Fruit fly (Drosophila melanogaster): ENCODE data around the gene CtsL4.
A peak's percentile ranks its signal among the peaks of the same experiment; 100 is the strongest.

The CtsL4 gene

dm6 chr2L:10386208-10386805 lies 29.9 kb upstream of the CtsL4 start, which contains the start of the genes Cdk1 and mRpS7 (continued):
- TF ChIP-seq acj6 (GFP tag; optimal IDR thresholded peaks at IDR 0.05): peak; percentile 68
- TF ChIP-seq Eip93F (GFP tag; optimal IDR thresholded peaks at IDR 0.05): no peak
- peak; percentile 44 for TF ChIP-seq CG11762 (GFP tag; optimal IDR thresholded peaks at IDR 0.05; ENCODE audit: insufficient read depth)
- peak; percentile 74 for TF ChIP-seq Smox (GFP tag; optimal IDR thresholded peaks at IDR 0.05)
- peak; percentile 59 for TF ChIP-seq Ets21C (GFP tag; optimal IDR thresholded peaks at IDR 0.05)
- TF ChIP-seq Hr4 (GFP tag; optimal IDR thresholded peaks at IDR 0.05): peak; percentile 73
- TF ChIP-seq svp (GFP tag): no peak
- TF ChIP-seq CG8319 (GFP tag; optimal IDR thresholded peaks at IDR 0.05): no peak
- no peak for TF ChIP-seq vri (GFP tag; optimal IDR thresholded peaks at IDR 0.05)
- peak; percentile 57 for TF ChIP-seq CG4318 (GFP tag; optimal IDR thresholded peaks at IDR 0.05)
- TF ChIP-seq Lpt (GFP tag; optimal IDR thresholded peaks at IDR 0.05): peak; percentile 48
- peak; percentile 71 for TF ChIP-seq CG3032 (tag; optimal IDR thresholded peaks at IDR 0.05)
- peak; percentile 61 for TF ChIP-seq lz (GFP tag; optimal IDR thresholded peaks at IDR 0.05)
- TF ChIP-seq Eip75B (GFP tag; optimal IDR thresholded peaks at IDR 0.05): peak; percentile 69
- no peak for TF ChIP-seq spab (GFP tag; optimal IDR thresholded peaks at IDR 0.05)
- peak; percentile 79; the same call in 2 of the 3 replicates for TF ChIP-seq CG8119 (GFP tag; IDR thresholded peaks at IDR 0.05)
- peak; percentile 71 for TF ChIP-seq Hr39 (GFP tag; optimal IDR thresholded peaks at IDR 0.05)
- TF ChIP-seq dac (GFP tag; optimal IDR thresholded peaks at IDR 0.05): peak; percentile 28
- TF ChIP-seq salr (GFP tag; optimal IDR thresholded peaks at IDR 0.05): peak in 1 of 2 experiments; percentile 69
- peak; percentile 67 for TF ChIP-seq CG10669 (GFP tag; optimal IDR thresholded peaks at IDR 0.05)

DNA sequence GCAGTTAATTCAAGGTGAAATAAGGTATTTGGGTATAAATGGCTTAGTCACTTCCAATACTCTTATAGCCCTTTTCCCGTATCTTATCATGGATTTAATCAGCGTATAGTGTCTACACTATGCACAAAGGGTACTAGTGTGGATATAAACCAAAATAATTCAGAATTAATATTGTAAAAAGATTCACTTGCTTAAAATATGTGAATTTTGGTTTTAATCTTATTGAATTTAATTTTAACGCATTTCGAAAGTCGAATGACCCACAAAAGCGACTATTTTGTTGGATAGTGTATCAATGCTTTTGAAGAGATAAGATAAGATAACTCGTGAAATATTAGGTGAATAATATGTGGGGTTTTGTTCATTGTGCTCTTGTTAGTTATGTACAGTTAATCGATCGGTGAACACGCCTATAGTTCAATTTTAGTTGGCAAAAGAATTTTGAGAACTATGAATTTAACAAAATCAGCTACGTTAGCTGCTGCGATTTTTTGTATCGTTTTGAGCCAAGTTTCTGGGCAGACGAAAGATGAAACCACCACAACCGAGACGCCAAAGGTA lies 25.6 kb upstream of the CtsL4 start, which contains the start of gene CG5096:
Gene CG5096 (plus strand): TSS at position 374 of the 561 bp plus-strand sequence.
- TF ChIP-seq CG16779 (tag; optimal IDR thresholded peaks at IDR 0.05): no peak
- TF ChIP-seq Ets96B (tag; optimal IDR thresholded peaks at IDR 0.05): peak; percentile 62
- no peak for TF ChIP-seq CG9139 (GFP tag; optimal IDR thresholded peaks at IDR 0.05)
- peak; percentile 69 for TF ChIP-seq CG8632 (GFP tag; optimal IDR thresholded peaks at IDR 0.05)
- TF ChIP-seq Sox15 (GFP tag; optimal IDR thresholded peaks at IDR 0.05): no peak
- peak; percentile 37 for TF ChIP-seq Ets21C (GFP tag; optimal IDR thresholded peaks at IDR 0.05)
- TF ChIP-seq CG8319 (GFP tag; optimal IDR thresholded peaks at IDR 0.05): peak; percentile 36
- TF ChIP-seq dsx (GFP tag; optimal IDR thresholded peaks at IDR 0.05; ENCODE audit: poor library complexity, severe bottlenecking): peak; percentile 29
- TF ChIP-seq spab (GFP tag; optimal IDR thresholded peaks at IDR 0.05): no peak
- TF ChIP-seq OdsH (GFP tag; optimal IDR thresholded peaks at IDR 0.05): peak; percentile 55
- no peak for TF ChIP-seq salr (GFP tag; optimal IDR thresholded peaks at IDR 0.05)
- no peak for TF ChIP-seq Blimp-1 (GFP tag; optimal IDR thresholded peaks at IDR 0.05)
- no peak for TF ChIP-seq dac (GFP tag; optimal IDR thresholded peaks at IDR 0.05)
- TF ChIP-seq CG34406 (GFP tag; optimal IDR thresholded peaks at IDR 0.05): peak; percentile 73
- TF ChIP-seq CG11294 (GFP tag; IDR thresholded peaks at IDR 0.05): no peak
- peak; percentile 92 for TF ChIP-seq Eip78C (GFP tag)
- peak; percentile 43 for TF ChIP-seq CG10631 (GFP tag; optimal IDR thresholded peaks at IDR 0.05)
- no peak for TF ChIP-seq CG6276 (GFP tag; optimal IDR thresholded peaks at IDR 0.05)
- no peak for TF ChIP-seq Smox (GFP tag; optimal IDR thresholded peaks at IDR 0.05)
- no peak for TF ChIP-seq net (GFP tag; optimal IDR thresholded peaks at IDR 0.05)
- peak; percentile 76 for TF ChIP-seq topi (GFP tag; optimal IDR thresholded peaks at IDR 0.05)
- peak; percentile 80 for TF ChIP-seq Met (GFP tag; optimal IDR thresholded peaks at IDR 0.05)
- TF ChIP-seq Hr38 (GFP tag; optimal IDR thresholded peaks at IDR 0.05): no peak
- TF ChIP-seq CG8119 (GFP tag; IDR thresholded peaks at IDR 0.05): no peak; the same call in 1 of the 3 replicates
- TF ChIP-seq ss (GFP tag; optimal IDR thresholded peaks at IDR 0.05): no peak
- TF ChIP-seq lz (GFP tag; optimal IDR thresholded peaks at IDR 0.05): peak; percentile 66
- TF ChIP-seq Sox14 (GFP tag; optimal IDR thresholded peaks at IDR 0.05): peak; percentile 63
- no peak for TF ChIP-seq CG6163 (GFP tag; IDR thresholded peaks at IDR 0.05)
- peak; percentile 67 for TF ChIP-seq CG15336 (GFP tag; IDR thresholded peaks at IDR 0.05)
- peak; percentile 51 for TF ChIP-seq CG10669 (GFP tag; optimal IDR thresholded peaks at IDR 0.05)
- peak; percentile 69 for TF ChIP-seq CG6792 (GFP tag; optimal IDR thresholded peaks at IDR 0.05)
- peak; percentile 59 for TF ChIP-seq CG31627 (GFP tag; optimal IDR thresholded peaks at IDR 0.05)
- TF ChIP-seq CG3919 (GFP tag; optimal IDR thresholded peaks at IDR 0.05): no peak
- no peak for TF ChIP-seq Sox102F (GFP tag; optimal IDR thresholded peaks at IDR 0.05)
- TF ChIP-seq fd59A (GFP tag; optimal IDR thresholded peaks at IDR 0.05): no peak
- peak; percentile 34 for TF ChIP-seq CG11762 (GFP tag; optimal IDR thresholded peaks at IDR 0.05; ENCODE audit: insufficient read depth)
- TF ChIP-seq CG6854 (GFP tag; optimal IDR thresholded peaks at IDR 0.05): no peak
- TF ChIP-seq Eip75B (GFP tag; optimal IDR thresholded peaks at IDR 0.05): peak; percentile 72
- TF ChIP-seq Hr4 (GFP tag; optimal IDR thresholded peaks at IDR 0.05): peak; percentile 54
- no peak for TF ChIP-seq Lpt (GFP tag; optimal IDR thresholded peaks at IDR 0.05)

All from whole organism, prepupa.